Worm (Caenorhabditis elegans) whole organism, mixed stage, embryonic: Measurements from ENCODE around the gene M03F4.6.

Experiments
- ceh-39 ChIP-seq: fragments of 150-350 bp; optimal IDR thresholded peaks from 2 replicates; lab custom pipeline; 2014; ENCODE audit warnings: missing biosample characterization, missing genetic modification characterization
- ces-1 ChIP-seq: fragments of 150-350 bp; optimal IDR thresholded peaks from 2 replicates; lab custom pipeline; 2014; ENCODE audit warnings: missing biosample characterization, missing genetic modification reagents, missing genetic modification characterization
- drap-1 ChIP-seq: fragments of 200-800 bp; sonication (Bioruptor generic); optimal IDR thresholded peaks from 3 replicates; lab custom pipeline; 2018; ENCODE audit warnings: mild to moderate bottlenecking, missing genetic modification characterization, missing compliant biosample characterization
- elt-1 ChIP-seq: sonication (generic microtip); optimal IDR thresholded peaks from 2 replicates; lab custom pipeline; 2017; ENCODE audit warnings: missing genetic modification characterization, mild to moderate bottlenecking, missing compliant biosample characterization, antibody characterized with exemption, moderate library complexity, borderline replicate concordance; ENCODE audit not compliant: insufficient read depth
- elt-3 ChIP-seq: fragments of 150-350 bp; optimal IDR thresholded peaks from 2 replicates; lab custom pipeline; 2014; ENCODE audit warnings: missing biosample characterization, missing genetic modification characterization
- flh-1 ChIP-seq: fragments of 200-800 bp; sonication (Bioruptor generic); optimal IDR thresholded peaks from 2 replicates; lab custom pipeline; 2018; ENCODE audit warnings: mild to moderate bottlenecking, missing genetic modification characterization, moderate library complexity, missing compliant biosample characterization
- lin-13 ChIP-seq: fragments of 150-350 bp; optimal IDR thresholded peaks from 2 replicates; lab custom pipeline; 2014; ENCODE audit warnings: missing biosample characterization, missing genetic modification characterization
- mep-1 ChIP-seq: fragments of 150-350 bp; optimal IDR thresholded peaks from 2 replicates; lab custom pipeline; 2017; ENCODE audit warnings: missing biosample characterization, missing genetic modification reagents, missing genetic modification characterization, inconsistent platforms
- nhr-12 ChIP-seq: fragments of 150-350 bp; optimal IDR thresholded peaks from 2 replicates; lab custom pipeline; 2014; ENCODE audit warnings: missing biosample characterization, missing genetic modification characterization
- snpc-4 ChIP-seq: fragments of 150-350 bp; optimal IDR thresholded peaks from 2 replicates; lab custom pipeline; 2014; ENCODE audit warnings: missing biosample characterization, missing genetic modification characterization
- tbx-8 ChIP-seq: fragments of 200-800 bp; sonication (Bioruptor generic); optimal IDR thresholded peaks from 2 replicates; lab custom pipeline; 2018; ENCODE audit warnings: mild to moderate bottlenecking, missing genetic modification characterization, moderate library complexity, missing compliant biosample characterization
- ztf-11 ChIP-seq: fragments of 150-350 bp; optimal IDR thresholded peaks from 2 replicates; lab custom pipeline; 2014; ENCODE audit warnings: missing biosample characterization, missing genetic modification characterization

DNA sequence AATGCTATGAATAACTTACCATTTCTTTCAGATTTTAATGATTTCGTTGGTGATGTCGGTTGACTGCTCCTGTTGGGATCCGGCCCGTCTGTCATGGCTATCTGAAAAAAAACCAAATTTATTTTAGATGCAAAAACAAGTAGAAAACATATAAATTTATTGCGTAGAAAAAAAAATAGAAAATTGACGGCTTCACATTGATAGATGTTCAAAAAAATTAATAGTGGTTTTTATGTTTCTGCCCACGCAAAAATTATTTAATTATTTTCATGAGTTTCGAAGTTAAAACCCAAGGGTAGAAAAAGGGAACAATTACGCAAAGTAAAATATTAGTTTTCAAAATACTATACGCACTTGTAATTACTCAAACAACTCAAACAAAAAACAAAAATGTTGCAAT is 39.5 kb downstream of the M03F4.6 start, which contains the start of gene mct-4:
- TF ChIP-seq snpc-4 (tag; lab: Kevin White, UChicago) (no peak), ztf-11 (no peak), ceh-39 (tag; lab: Kevin White, UChicago) (no peak), elt-1 (tag; lab: Kevin White, UChicago) (no peak), lin-13 (tag; lab: Kevin White, UChicago) (no peak), drap-1 (GFP tag; lab: Kevin White, UChicago) (no peak), elt-3 (no peak), mep-1 (tag; lab: Kevin White, UChicago) (no peak), nhr-12 (tag; lab: Kevin White, UChicago) (no peak), flh-1 (GFP tag; lab: Kevin White, UChicago) (no peak), ces-1 (GFP tag; lab: Kevin White, UChicago) (no peak), tbx-8 (GFP tag; lab: Kevin White, UChicago) (no peak)
